Worm (Caenorhabditis elegans): Measurements from ENCODE around the gene F14H8.8.
"Not testable (repeated sequence)": the region's sequence is repeated elsewhere in the genome, so short reads cannot be mapped to it uniquely, and the experiment has no call there.

The F14H8.8 gene

ce11 chrV:15011560-15011959, 17.7 kb upstream of the F14H8.8 start, which contains the start of gene nmr-2:
nmr-2 (minus strand) TSS chrV:15011660.
- TF ChIP-seq W03F9.2 (tag; optimal IDR thresholded peaks at IDR 0.05) (no peak), him-1 (tag; optimal IDR thresholded peaks at IDR 0.05) (no peak), dao-5 (tag; optimal IDR thresholded peaks at IDR 0.05) (no peak)

- TF ChIP-seq dao-5 (tag; optimal IDR thresholded peaks at IDR 0.05), result no peak
- no peak for TF ChIP-seq him-1 (tag; optimal IDR thresholded peaks at IDR 0.05)
- no peak for TF ChIP-seq W03F9.2 (tag; optimal IDR thresholded peaks at IDR 0.05)
These were observed 16.5 kb upstream of the F14H8.8 start for ce11 chrV:15012542-15013301.

ce11 chrV:15013328-15013727, 15.9 kb upstream of the F14H8.8 start:
- TF ChIP-seq W03F9.2 (tag; optimal IDR thresholded peaks at IDR 0.05) (no peak), dao-5 (tag; optimal IDR thresholded peaks at IDR 0.05) (no peak), him-1 (tag; optimal IDR thresholded peaks at IDR 0.05) (no peak)

ce11 chrV:15014164-15014563, 15.1 kb upstream of the F14H8.8 start, which contains the start of gene obr-2:
obr-2 (minus strand) TSS chrV:15014264.
- TF ChIP-seq him-1 (tag; optimal IDR thresholded peaks at IDR 0.05) (no peak), W03F9.2 (tag; optimal IDR thresholded peaks at IDR 0.05) (no peak), dao-5 (tag; optimal IDR thresholded peaks at IDR 0.05) (no peak)

ce11 chrV:15015799-15016198, 13.5 kb upstream of the F14H8.8 start:
- no peak for TF ChIP-seq W03F9.2 (tag; optimal IDR thresholded peaks at IDR 0.05)
- TF ChIP-seq him-1 (tag; optimal IDR thresholded peaks at IDR 0.05), result no peak
- no peak for TF ChIP-seq dao-5 (tag; optimal IDR thresholded peaks at IDR 0.05)

ce11 chrV:15016795-15017429, 12.4 kb upstream of the F14H8.8 start:
- TF ChIP-seq W03F9.2 (tag; optimal IDR thresholded peaks at IDR 0.05) (no peak), dao-5 (tag; optimal IDR thresholded peaks at IDR 0.05) (no peak), him-1 (tag; optimal IDR thresholded peaks at IDR 0.05) (no peak)

ce11 chrV:15020229-15020628, 9.0 kb upstream of the F14H8.8 start, which contains the start of gene F14H8.2:
F14H8.2 (minus strand) TSS chrV:15020329.
- TF ChIP-seq W03F9.2 (tag; optimal IDR thresholded peaks at IDR 0.05), result no peak
- TF ChIP-seq him-1 (tag; optimal IDR thresholded peaks at IDR 0.05), result no peak
- TF ChIP-seq dao-5 (tag; optimal IDR thresholded peaks at IDR 0.05), result no peak

- TF ChIP-seq dao-5 (tag; optimal IDR thresholded peaks at IDR 0.05) (no peak), him-1 (tag; optimal IDR thresholded peaks at IDR 0.05) (no peak), W03F9.2 (tag; optimal IDR thresholded peaks at IDR 0.05) (no peak)
These were observed 8.5 kb upstream of the F14H8.8 start, which contains the start of gene F14H8.5 for ce11 chrV:15020732-15021131. F14H8.5 (plus strand) TSS chrV:15021032.

- TF ChIP-seq him-1 (tag; optimal IDR thresholded peaks at IDR 0.05) (no peak), W03F9.2 (tag; optimal IDR thresholded peaks at IDR 0.05) (no peak), dao-5 (tag; optimal IDR thresholded peaks at IDR 0.05) (no peak)
These were observed 5.7 kb upstream of the F14H8.8 start, which contains the start of gene F14H8.4 for ce11 chrV:15023544-15023943. F14H8.4 (plus strand) TSS chrV:15023844.

- not testable (repeated sequence) for TF ChIP-seq dao-5, him-1, W03F9.2 (tag; optimal IDR thresholded peaks at IDR 0.05)
These were observed 2.1 kb downstream of the F14H8.8 start, which contains the start of gene cng-1 for ce11 chrV:15031373-15031772. cng-1 (minus strand) TSS chrV:15031473.

ce11 chrV:15036769-15037168, 7.5 kb downstream of the F14H8.8 start, which contains the start of gene melo-3:
melo-3 (minus strand) TSS chrV:15036869.
- TF ChIP-seq him-1, W03F9.2, dao-5 (tag; optimal IDR thresholded peaks at IDR 0.05): not testable (repeated sequence)

ce11 chrV:15048107-15048506, 18.8 kb downstream of the F14H8.8 start, which contains the start of gene sdc-3:
sdc-3 (minus strand) TSS chrV:15048207.
- TF ChIP-seq W03F9.2 (tag; optimal IDR thresholded peaks at IDR 0.05) (no peak), him-1 (tag; optimal IDR thresholded peaks at IDR 0.05) (no peak), dao-5 (tag; optimal IDR thresholded peaks at IDR 0.05) (no peak)

- TF ChIP-seq dao-5 (tag; optimal IDR thresholded peaks at IDR 0.05) (no peak), W03F9.2 (tag; optimal IDR thresholded peaks at IDR 0.05) (no peak), him-1 (tag; optimal IDR thresholded peaks at IDR 0.05) (no peak)
These were observed 22.5 kb downstream of the F14H8.8 start for ce11 chrV:15051720-15052119.

ce11 chrV:15052368-15052767, 23.1 kb downstream of the F14H8.8 start, which contains the start of the genes fbxa-82 and C25D7.5:
fbxa-82 (minus strand) TSS chrV:15052530.
C25D7.5 (plus strand) TSS chrV:15052650.
- TF ChIP-seq dao-5 (tag; optimal IDR thresholded peaks at IDR 0.05) (no peak), him-1 (tag; optimal IDR thresholded peaks at IDR 0.05) (no peak), W03F9.2 (tag; optimal IDR thresholded peaks at IDR 0.05) (no peak)
